Worm (Caenorhabditis elegans) whole organism, midembryonic: ENCODE results near the gene sdz-10.
A peak's percentile ranks its signal among the peaks of the same experiment; 100 is the strongest.

Experiments used
- T22C8.4 ChIP-seq: fragments of 200-800 bp; sonication (Bioruptor generic); IDR thresholded peaks from 2 replicates; pipeline ENCODE4 v1.3.6; 2022; ENCODE audit warnings: missing genetic modification characterization, missing compliant biosample characterization
- cog-1 ChIP-seq: sonication (generic microtip); optimal IDR thresholded peaks from 2 replicates; lab custom pipeline; 2016; ENCODE audit warnings: missing genetic modification characterization, missing compliant biosample characterization
- flt-1 ChIP-seq: fragments of 200-800 bp; sonication (Bioruptor generic); IDR thresholded peaks from 2 replicates; pipeline ENCODE4 v1.3.6; 2022; ENCODE audit warnings: missing genetic modification characterization, missing compliant biosample characterization
- klf-2 ChIP-seq: fragments of 200-800 bp; sonication (Bioruptor generic); conservative IDR thresholded peaks from 2 replicates; pipeline ENCODE4 v1.3.6; 2022; ENCODE audit warnings: missing genetic modification reagents, missing genetic modification characterization, missing compliant biosample characterization
- med-1 ChIP-seq: sonication (generic microtip); optimal IDR thresholded peaks from 2 replicates; lab custom pipeline; 2017; ENCODE audit warnings: missing genetic modification characterization, mild to moderate bottlenecking, missing compliant biosample characterization, antibody characterized with exemption, missing genetic modification reagents; ENCODE audit not compliant: insufficient read depth
- ref-1 ChIP-seq: fragments of 200-800 bp; sonication (Bioruptor generic); conservative IDR thresholded peaks from 2 replicates; pipeline ENCODE4 v1.3.6; 2022; ENCODE audit warnings: missing genetic modification reagents, missing genetic modification characterization, missing compliant biosample characterization
- tab-1 ChIP-seq: fragments of 200-800 bp; sonication (Bioruptor generic); IDR thresholded peaks from 2 replicates; pipeline ENCODE4 v1.3.6; 2022; ENCODE audit warnings: missing genetic modification characterization, missing compliant biosample characterization
- ztf-23 ChIP-seq: fragments of 200-800 bp; sonication (Bioruptor generic); IDR thresholded peaks from 2 replicates; pipeline ENCODE4 v1.3.6; 2022; ENCODE audit warnings: missing genetic modification reagents, missing genetic modification characterization, missing compliant biosample characterization
- ztf-29 ChIP-seq: fragments of 200-800 bp; sonication (Bioruptor generic); IDR thresholded peaks from 2 replicates; pipeline ENCODE4 v1.3.6; 2022; ENCODE audit warnings: missing genetic modification reagents, missing genetic modification characterization, missing compliant biosample characterization

DNA sequence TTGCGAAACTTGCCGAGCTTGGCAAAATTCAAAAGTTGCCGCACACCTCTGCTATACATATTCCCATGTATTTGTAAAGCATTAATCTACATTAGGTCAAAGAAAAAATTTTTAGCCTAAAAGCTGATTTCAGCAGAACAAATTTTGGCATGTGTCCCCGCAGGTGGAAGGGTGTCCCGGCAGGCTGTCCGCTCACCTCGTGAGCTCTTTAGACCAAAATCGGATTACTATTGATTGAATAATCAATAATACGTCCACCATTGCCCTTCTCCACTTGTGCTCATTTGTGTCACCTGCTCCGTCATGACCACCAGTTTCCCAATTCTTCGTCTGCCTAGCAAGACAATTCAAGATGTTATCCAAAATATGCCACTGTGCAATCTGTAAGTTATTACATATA, 13.6 kb downstream of the sdz-10 start, which contains the start of gene fbxb-107:
- TF ChIP-seq ztf-23 (no peak), T22C8.4 (GFP tag; lab: Robert Waterston, UW) (peak; percentile 18; the same call in 1 of the 2 replicates), flt-1 (no peak), ztf-29 (GFP tag; lab: Robert Waterston, UW) (no peak), tab-1 (GFP tag; lab: Robert Waterston, UW) (no peak), cog-1 (tag; lab: Kevin White, UChicago) (no peak), med-1 (GFP tag; lab: Kevin White, UChicago) (no peak), ref-1 (GFP tag; lab: Robert Waterston, UW) (no peak), klf-2 (GFP tag; lab: Robert Waterston, UW) (no peak)
